Fruit fly (Drosophila melanogaster): Measurements from ENCODE around the gene CG15056.

DNA sequence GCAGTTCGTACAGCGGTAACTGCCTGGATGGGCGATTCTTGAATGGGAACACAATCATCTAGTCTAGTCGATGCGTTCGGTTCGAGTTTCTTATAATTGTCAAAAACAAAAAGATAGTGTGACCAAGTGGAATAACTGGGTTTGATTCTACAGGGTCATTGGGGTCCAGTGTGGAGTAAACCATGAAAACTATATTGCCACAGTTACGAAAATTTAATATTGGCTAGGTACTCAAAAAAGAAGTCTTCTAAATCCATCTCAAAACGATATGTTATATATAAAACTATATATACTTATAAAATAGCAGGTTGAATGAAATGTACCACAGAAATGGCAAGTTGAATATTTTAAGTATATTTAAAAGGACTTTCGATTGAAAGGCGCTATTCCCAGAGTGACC is 15.2 kb upstream of the CG15056 start, which contains the start of gene CG34328:
- TF ChIP-seq CG7357 (GFP tag; IDR thresholded peaks at IDR 0.05), result no peak
- no peak for TF ChIP-seq insv (GFP tag; optimal IDR thresholded peaks at IDR 0.05)
- no peak for TF ChIP-seq Sox100B (GFP tag; optimal IDR thresholded peaks at IDR 0.05)
